Worm (Caenorhabditis elegans): Measurements from ENCODE around the gene fzr-1.

- no peak for TF ChIP-seq rnt-1 (tag; optimal IDR thresholded peaks at IDR 0.05)
- no peak for TF ChIP-seq lim-6 (tag; optimal IDR thresholded peaks at IDR 0.05)
- no peak for TF ChIP-seq unc-42 (tag; optimal IDR thresholded peaks at IDR 0.05)
- no peak for TF ChIP-seq ceh-24 (tag; optimal IDR thresholded peaks at IDR 0.05)
- no peak for TF ChIP-seq ceh-48 (tag; optimal IDR thresholded peaks at IDR 0.05)
- TF ChIP-seq ceh-18 (tag; optimal IDR thresholded peaks at IDR 0.05): no peak
- no peak for TF ChIP-seq dve-1 (tag; optimal IDR thresholded peaks at IDR 0.05)
These were observed 47.6 kb upstream of the fzr-1 start, which contains the start of gene nlp-11 for ce11 chrII:9691839-9692238.
